Worm (Caenorhabditis elegans): ENCODE data around the gene gldi-5.

DNA sequence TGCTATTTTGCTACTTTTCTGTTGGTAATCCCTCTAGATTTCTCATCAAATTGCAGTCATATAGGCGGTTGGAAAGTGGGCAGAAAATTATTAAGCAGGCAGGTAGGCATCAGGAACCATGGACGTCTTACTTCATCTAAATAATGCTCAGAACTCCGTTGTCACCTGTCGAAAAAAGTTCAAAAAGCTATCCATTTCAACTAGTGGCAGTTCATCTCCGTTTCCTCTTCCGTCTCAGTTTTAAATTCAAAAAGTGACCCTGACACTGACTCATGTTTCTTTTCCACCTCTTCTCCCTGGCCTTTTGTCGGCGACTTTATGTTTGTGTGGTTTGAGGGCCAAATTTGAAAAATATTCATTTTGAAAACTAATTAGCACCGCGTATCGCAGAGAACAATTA, 48.2 kb upstream of the gldi-5 start:
- TF ChIP-seq nhr-129 (tag; optimal IDR thresholded peaks at IDR 0.05) (no peak), nhr-25 (tag; optimal IDR thresholded peaks at IDR 0.05) (peak; percentile 18), snpc-4 (tag; optimal IDR thresholded peaks at IDR 0.05) (no peak), lsy-2 (tag; optimal IDR thresholded peaks at IDR 0.05) (no peak), mdl-1 (tag; optimal IDR thresholded peaks at IDR 0.05) (no peak), unc-39 (tag; optimal IDR thresholded peaks at IDR 0.05) (no peak), peb-1 (tag; optimal IDR thresholded peaks at IDR 0.05) (no peak), ZK546.5 (tag; optimal IDR thresholded peaks at IDR 0.05) (no peak), unc-62 (GFP tag; optimal IDR thresholded peaks at IDR 0.05) (no peak), ama-1 (optimal IDR thresholded peaks at IDR 0.05) (no peak), F13H6.1 (tag; optimal IDR thresholded peaks at IDR 0.05) (no peak), lin-11 (tag; optimal IDR thresholded peaks at IDR 0.05) (no peak), unc-55 (GFP tag; optimal IDR thresholded peaks at IDR 0.05) (no peak), nhr-23 (tag; optimal IDR thresholded peaks at IDR 0.05) (no peak)
